Fruit fly (Drosophila melanogaster) whole organism, wandering third instar larva: ENCODE measurements around the gene CG13606.

Experiments used
- Hr83 ChIP-seq: fragments of 200-300 bp; sonication (Bioruptor generic); optimal IDR thresholded peaks from 2 replicates; lab custom pipeline; 2016; ENCODE audit warnings: missing biosample characterization, mild to moderate bottlenecking, missing genetic modification characterization, moderate library complexity; ENCODE audit not compliant: poor library complexity, severe bottlenecking
- Myc ChIP-seq: fragments of >200 bp; optimal IDR thresholded peaks from 2 replicates; lab custom pipeline; 2017
- OdsH ChIP-seq: fragments of 200-800 bp; sonication (Bioruptor generic); optimal IDR thresholded peaks from 2 replicates; lab custom pipeline; 2016; ENCODE audit warnings: missing biosample characterization, mild to moderate bottlenecking, missing genetic modification characterization
- foxo ChIP-seq, 2 experiments: fragments of 200-800 bp; sonication (Bioruptor generic); optimal IDR thresholded peaks; 2 replicates in 1 of 2; 3 replicates in 1 of 2; lab custom pipeline; 2016 to 2017; ENCODE audit warnings: missing biosample characterization in 2 of 2, missing genetic modification characterization in 2 of 2
- psq ChIP-seq: fragments of 200-800 bp; sonication (Bioruptor generic); optimal IDR thresholded peaks from 3 replicates; lab custom pipeline; 2017; ENCODE audit warnings: missing biosample characterization, mild to moderate bottlenecking, missing genetic modification characterization, moderate library complexity
- woc ChIP-seq: sonication (Bioruptor generic); optimal IDR thresholded peaks from 2 replicates; lab custom pipeline; 2016; ENCODE audit warnings: missing biosample characterization, mild to moderate bottlenecking, missing genetic modification characterization

dm6 chr3R:24218565-24218964 is 46.1 kb downstream of the CG13606 start, which contains the start of gene CG17786:
- no peak for TF ChIP-seq foxo (GFP tag; optimal IDR thresholded peaks at IDR 0.05; lab: Kevin White, UChicago)
- TF ChIP-seq woc (GFP tag; lab: Kevin White, UChicago), result no peak
- TF ChIP-seq Myc (lab: Kevin White, UChicago), result no peak
- no peak for TF ChIP-seq OdsH (GFP tag; lab: Kevin White, UChicago)
- no peak for TF ChIP-seq Hr83 (GFP tag; lab: Kevin White, UChicago)
- peak; percentile 1 for TF ChIP-seq psq (GFP tag; lab: Kevin White, UChicago)
